Worm (Caenorhabditis elegans) whole organism, dauer: ENCODE data around the gene R05A10.1.

ENCODE experiments used
- unc-62 ChIP-seq: sonication (generic microtip); optimal IDR thresholded peaks from 2 replicates; lab custom pipeline; 2017; ENCODE audit warnings: missing biosample characterization, missing genetic modification reagents, missing genetic modification characterization

The R05A10.1 gene

ce11 chrIV:14182077-14182476 is at the start of gene R05A10.1:
Gene R05A10.1 (plus strand): TSS chrIV:14182377.
- no peak for TF ChIP-seq unc-62 (GFP tag; lab: Kevin White, UChicago)

- TF ChIP-seq unc-62 (GFP tag; lab: Kevin White, UChicago) = no peak
Measured at ce11 chrIV:14133400-14133799, 48.8 kb upstream of the R05A10.1 start.

ce11 chrIV:14137063-14137462 is 45.1 kb upstream of the R05A10.1 start, which contains the start of gene srz-31:
Gene srz-31 (plus strand): TSS chrIV:14137363.
- no peak for TF ChIP-seq unc-62 (GFP tag; lab: Kevin White, UChicago)

- no peak for TF ChIP-seq unc-62 (GFP tag; lab: Kevin White, UChicago)
Measured at ce11 chrIV:14143042-14143441, 39.1 kb upstream of the R05A10.1 start.

- no peak for TF ChIP-seq unc-62 (GFP tag; lab: Kevin White, UChicago)
Measured at ce11 chrIV:14145594-14145993, 36.6 kb upstream of the R05A10.1 start, which contains the start of gene oac-37. Gene oac-37 (plus strand): TSS chrIV:14145894.

ce11 chrIV:14153261-14153660 is 28.9 kb upstream of the R05A10.1 start, which contains the start of gene oac-38:
Gene oac-38 (minus strand): TSS chrIV:14153361.
- no peak for TF ChIP-seq unc-62 (GFP tag; lab: Kevin White, UChicago)

- no peak for TF ChIP-seq unc-62 (GFP tag; lab: Kevin White, UChicago)
Measured at ce11 chrIV:14158086-14158485, 24.1 kb upstream of the R05A10.1 start, which contains the start of gene R05A10.8. Gene R05A10.8 (minus strand): TSS chrIV:14158186.

ce11 chrIV:14162772-14163171 is 19.4 kb upstream of the R05A10.1 start, which contains the start of gene R05A10.7:
Gene R05A10.7 (minus strand): TSS chrIV:14162872.
- no peak for TF ChIP-seq unc-62 (GFP tag; lab: Kevin White, UChicago)

- TF ChIP-seq unc-62 (GFP tag; lab: Kevin White, UChicago) = no peak
Measured at ce11 chrIV:14164109-14164508, 18.1 kb upstream of the R05A10.1 start.

ce11 chrIV:14165476-14165875 is 16.7 kb upstream of the R05A10.1 start, which contains the start of gene R05A10.6:
Gene R05A10.6 (plus strand): TSS chrIV:14165776.
- no peak for TF ChIP-seq unc-62 (GFP tag; lab: Kevin White, UChicago)

ce11 chrIV:14172181-14172580 is 10.0 kb upstream of the R05A10.1 start, which contains the start of gene R05A10.4:
Gene R05A10.4 (plus strand): TSS chrIV:14172481.
- TF ChIP-seq unc-62 (GFP tag; lab: Kevin White, UChicago) = no peak

- TF ChIP-seq unc-62 (GFP tag; lab: Kevin White, UChicago) = no peak
Measured at ce11 chrIV:14176373-14176772, 5.8 kb upstream of the R05A10.1 start, which contains the start of gene R05A10.3. Gene R05A10.3 (minus strand): TSS chrIV:14176473.

- TF ChIP-seq unc-62 (GFP tag; lab: Kevin White, UChicago) = no peak
Measured at ce11 chrIV:14177058-14177457, 5.1 kb upstream of the R05A10.1 start, which contains the start of gene R05A10.2. Gene R05A10.2 (plus strand): TSS chrIV:14177271.

ce11 chrIV:14186264-14186663 is 4.1 kb downstream of the R05A10.1 start:
- no peak for TF ChIP-seq unc-62 (GFP tag; lab: Kevin White, UChicago)

ce11 chrIV:14191919-14192318 is 9.7 kb downstream of the R05A10.1 start, which contains the start of gene K01G12.22:
Gene K01G12.22 (plus strand): TSS chrIV:14192219.
- no peak for TF ChIP-seq unc-62 (GFP tag; lab: Kevin White, UChicago)

ce11 chrIV:14193196-14193595 is 11.0 kb downstream of the R05A10.1 start, which contains the start of gene K01G12.3:
Gene K01G12.3 (plus strand): TSS chrIV:14193496.
- TF ChIP-seq unc-62 (GFP tag; lab: Kevin White, UChicago) = no peak

- no peak for TF ChIP-seq unc-62 (GFP tag; lab: Kevin White, UChicago)
Measured at ce11 chrIV:14194317-14194716, 12.1 kb downstream of the R05A10.1 start.
